Fruit fly (Drosophila melanogaster) whole organism, prepupa: ENCODE results near the gene CG18420.

Experiments used
- Blimp-1 ChIP-seq: fragments of 200-800 bp; sonication (Bioruptor generic); optimal IDR thresholded peaks from 3 replicates; lab custom pipeline; 2017; ENCODE audit warnings: missing biosample characterization, missing genetic modification characterization, mild to moderate bottlenecking, moderate library complexity, missing genetic modification reagents
- CG6808 ChIP-seq: fragments of 200-800 bp; sonication (Bioruptor generic); optimal IDR thresholded peaks from 3 replicates; lab custom pipeline; 2017; ENCODE audit warnings: missing biosample characterization, missing genetic modification characterization, mild to moderate bottlenecking, moderate library complexity, missing genetic modification reagents
- Ets21C ChIP-seq: fragments of 200-800 bp; sonication (Bioruptor generic); optimal IDR thresholded peaks from 3 replicates; lab custom pipeline; 2016; ENCODE audit warnings: missing biosample characterization, missing genetic modification characterization
- Lpt ChIP-seq: fragments of 200-800 bp; sonication (Bioruptor generic); optimal IDR thresholded peaks from 3 replicates; lab custom pipeline; 2016; ENCODE audit warnings: missing biosample characterization, missing genetic modification characterization
- Sox15 ChIP-seq: fragments of 200-800 bp; sonication (Bioruptor generic); optimal IDR thresholded peaks from 3 replicates; lab custom pipeline; 2016; ENCODE audit warnings: missing biosample characterization, missing genetic modification characterization
- lz ChIP-seq: fragments of 200-800 bp; sonication (Bioruptor generic); optimal IDR thresholded peaks from 3 replicates; lab custom pipeline; 2016; ENCODE audit warnings: missing biosample characterization, missing genetic modification characterization
- net ChIP-seq: fragments of 200-800 bp; sonication (Bioruptor generic); optimal IDR thresholded peaks from 3 replicates; lab custom pipeline; 2016; ENCODE audit warnings: missing biosample characterization, missing genetic modification characterization
- pdm3 ChIP-seq: fragments of 200-800 bp; sonication (Bioruptor generic); optimal IDR thresholded peaks from 3 replicates; lab custom pipeline; 2016; ENCODE audit warnings: missing biosample characterization, missing genetic modification characterization
- ss ChIP-seq, 2 experiments: fragments of 200-800 bp; sonication (Bioruptor generic); optimal IDR thresholded peaks; 2 replicates in 1 of 2; 3 replicates in 1 of 2; lab custom pipeline; 2017 to 2018; ENCODE audit warnings: mild to moderate bottlenecking in 2 of 2, missing biosample characterization in 2 of 2, missing genetic modification characterization in 2 of 2, moderate library complexity in 1 of 2

dm6 chr2L:14784498-14784897, 11.9 kb downstream of the CG18420 start, which contains the start of gene CG18636:
- TF ChIP-seq lz (GFP tag; lab: Kevin White, UChicago) = no peak
- no peak for TF ChIP-seq net
- no peak for TF ChIP-seq Ets21C (GFP tag; lab: Kevin White, UChicago)
- TF ChIP-seq pdm3 (GFP tag; lab: Kevin White, UChicago) = no peak
- no peak for TF ChIP-seq Blimp-1 (GFP tag; lab: Kevin White, UChicago)
- no peak for TF ChIP-seq Sox15
- TF ChIP-seq Lpt (GFP tag; lab: Kevin White, UChicago) = no peak
- TF ChIP-seq ss (GFP tag; optimal IDR thresholded peaks at IDR 0.05; lab: Kevin White, UChicago) = no peak
- no peak for TF ChIP-seq CG6808
